Fruit fly (Drosophila melanogaster) S2 (cell line): ENCODE data around the gene GIIIspla2.

Experiments
- CG8478 ChIP-seq: fragments of >200 bp; optimal IDR thresholded peaks from 2 replicates; lab custom pipeline; 2018
- CTCF ChIP-seq, 2 experiments: fragments of >200 bp; optimal IDR thresholded peaks; 2 replicates each; lab custom pipeline; 2018

DNA sequence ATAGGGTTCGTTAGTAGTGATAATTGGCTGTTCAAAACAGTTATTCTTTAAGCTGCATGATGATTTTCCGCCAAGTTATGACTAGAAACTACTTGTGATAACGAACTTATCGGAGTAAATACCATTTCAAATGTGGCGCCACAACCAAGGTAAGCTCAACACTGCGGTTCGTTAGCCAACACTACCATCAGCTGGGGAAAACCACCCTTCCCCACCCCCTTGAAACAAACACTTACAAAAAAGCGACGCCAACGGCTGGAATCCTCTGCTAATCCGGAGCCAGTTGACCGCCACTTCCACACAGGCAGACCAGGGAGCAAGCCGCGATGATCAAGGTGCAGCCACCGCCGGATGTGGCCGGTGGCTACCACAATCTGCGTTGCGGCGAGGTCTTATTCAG is 4.7 kb upstream of the GIIIspla2 start, which contains the start of gene CG18262:
- TF ChIP-seq CTCF (optimal IDR thresholded peaks at IDR 0.05; lab: Kevin White, UChicago): no peak
- no peak for TF ChIP-seq CG8478 (lab: Kevin White, UChicago)
